Worm (Caenorhabditis elegans) whole organism, L4/young adult: ENCODE measurements around the gene lnkn-1.

Experiments
- W03F9.2 ChIP-seq: fragments of 150-350 bp; optimal IDR thresholded peaks from 2 replicates; lab custom pipeline; 2014; ENCODE audit warnings: missing biosample characterization, missing genetic modification characterization
- dao-5 ChIP-seq: sonication (generic microtip); optimal IDR thresholded peaks from 2 replicates; lab custom pipeline; 2016; ENCODE audit warnings: missing genotype, missing genetic modification characterization, moderate library complexity, missing compliant biosample characterization

DNA sequence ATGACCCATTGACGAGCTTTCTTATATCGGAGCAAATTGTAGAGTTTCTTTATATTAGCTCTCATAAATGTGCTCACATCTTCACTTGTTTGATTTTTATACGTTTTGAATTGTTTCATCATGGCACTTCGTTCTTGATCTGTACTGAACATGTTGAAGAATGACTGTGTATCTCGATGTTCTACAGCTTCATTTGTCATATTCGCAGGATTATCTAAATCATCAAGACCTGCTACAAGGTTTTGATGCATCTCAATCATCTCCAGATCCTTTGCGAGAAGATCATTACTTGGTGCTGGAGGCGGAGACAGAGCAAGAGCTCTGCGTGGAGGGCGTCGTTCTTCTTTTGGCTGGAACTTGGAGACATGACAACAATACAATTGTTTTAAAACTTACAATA is 13.2 kb downstream of the lnkn-1 start:
- TF ChIP-seq dao-5 (tag; lab: Kevin White, UChicago) (no peak), W03F9.2 (tag; lab: Kevin White, UChicago) (no peak)
